Worm (Caenorhabditis elegans) whole organism, mixed stage, embryonic: ENCODE results near the gene F56D5.2.

Experiments
- M03D4.4 ChIP-seq: sonication (generic microtip); optimal IDR thresholded peaks from 2 replicates; lab custom pipeline; 2017; ENCODE audit warnings: mild to moderate bottlenecking, missing genetic modification characterization, missing compliant biosample characterization
- ceh-39 ChIP-seq: fragments of 150-350 bp; optimal IDR thresholded peaks from 2 replicates; lab custom pipeline; 2014; ENCODE audit warnings: missing biosample characterization, missing genetic modification characterization
- ceh-83 ChIP-seq: fragments of 200-800 bp; sonication (Bioruptor generic); optimal IDR thresholded peaks from 2 replicates; lab custom pipeline; 2018; ENCODE audit warnings: mild to moderate bottlenecking, missing genetic modification characterization, missing compliant biosample characterization
- ces-1 ChIP-seq: fragments of 150-350 bp; optimal IDR thresholded peaks from 2 replicates; lab custom pipeline; 2014; ENCODE audit warnings: missing biosample characterization, missing genetic modification reagents, missing genetic modification characterization
- drap-1 ChIP-seq: fragments of 200-800 bp; sonication (Bioruptor generic); optimal IDR thresholded peaks from 3 replicates; lab custom pipeline; 2018; ENCODE audit warnings: mild to moderate bottlenecking, missing genetic modification characterization, missing compliant biosample characterization
- elt-1 ChIP-seq: sonication (generic microtip); optimal IDR thresholded peaks from 2 replicates; lab custom pipeline; 2017; ENCODE audit warnings: missing genetic modification characterization, mild to moderate bottlenecking, missing compliant biosample characterization, antibody characterized with exemption, moderate library complexity, borderline replicate concordance; ENCODE audit not compliant: insufficient read depth
- elt-3 ChIP-seq: fragments of 150-350 bp; optimal IDR thresholded peaks from 2 replicates; lab custom pipeline; 2014; ENCODE audit warnings: missing biosample characterization, missing genetic modification characterization
- hlh-1 ChIP-seq: fragments of 150-350 bp; optimal IDR thresholded peaks from 2 replicates; lab custom pipeline; 2014; ENCODE audit warnings: missing biosample characterization, missing genetic modification reagents, missing genetic modification characterization
- lsy-2 ChIP-seq: fragments of 150-350 bp; optimal IDR thresholded peaks from 2 replicates; lab custom pipeline; 2014; ENCODE audit warnings: missing biosample characterization, missing genetic modification characterization
- nhr-12 ChIP-seq: fragments of 150-350 bp; optimal IDR thresholded peaks from 2 replicates; lab custom pipeline; 2014; ENCODE audit warnings: missing biosample characterization, missing genetic modification characterization
- nhr-2 ChIP-seq: fragments of 150-350 bp; optimal IDR thresholded peaks from 2 replicates; lab custom pipeline; 2014; ENCODE audit warnings: missing biosample characterization, missing genetic modification characterization
- pha-4 ChIP-seq: fragments of 150-350 bp; optimal IDR thresholded peaks from 2 replicates; lab custom pipeline; 2018; ENCODE audit warnings: missing biosample characterization, missing genetic modification reagents, missing genetic modification characterization
- sem-2 ChIP-seq: fragments of 200-800 bp; sonication (Bioruptor generic); optimal IDR thresholded peaks from 2 replicates; lab custom pipeline; 2018; ENCODE audit warnings: mild to moderate bottlenecking, missing genetic modification characterization, missing compliant biosample characterization
- tbx-8 ChIP-seq: fragments of 200-800 bp; sonication (Bioruptor generic); optimal IDR thresholded peaks from 2 replicates; lab custom pipeline; 2018; ENCODE audit warnings: mild to moderate bottlenecking, missing genetic modification characterization, moderate library complexity, missing compliant biosample characterization
- unc-120 ChIP-seq: sonication (generic microtip); optimal IDR thresholded peaks from 2 replicates; lab custom pipeline; 2017; ENCODE audit warnings: missing genetic modification characterization, missing compliant biosample characterization; ENCODE audit not compliant: poor library complexity, severe bottlenecking
- zip-8 ChIP-seq: fragments of 150-350 bp; optimal IDR thresholded peaks from 2 replicates; lab custom pipeline; 2014; ENCODE audit warnings: missing biosample characterization, missing genetic modification characterization
- ztf-11 ChIP-seq: fragments of 150-350 bp; optimal IDR thresholded peaks from 2 replicates; lab custom pipeline; 2014; ENCODE audit warnings: missing biosample characterization, missing genetic modification characterization

F56D5.2 gene

ce11 chrIV:9376550-9376949 is 21.9 kb downstream of the F56D5.2 start:
- no peak for TF ChIP-seq tbx-8 (GFP tag; lab: Kevin White, UChicago)

ce11 chrIV:9374529-9374928 is 23.9 kb downstream of the F56D5.2 start, which contains the start of gene C10C5.3:
Gene C10C5.3 (plus strand): TSS chrIV:9374829.
- TF ChIP-seq ceh-39 (tag; lab: Kevin White, UChicago) (no peak), sem-2 (GFP tag; lab: Kevin White, UChicago) (no peak), nhr-2 (tag; lab: Kevin White, UChicago) (no peak), nhr-12 (no peak), unc-120 (no peak)
- TF ChIP-seq, all 35 proteins: peak for 0

- TF ChIP-seq ces-1 (peak; percentile 53), nhr-12 (no peak)
Measured at ce11 chrIV:9371126-9371525, 27.3 kb downstream of the F56D5.2 start, which contains the start of gene fbxc-58. Gene fbxc-58 (plus strand): TSS chrIV:9371508.

- TF ChIP-seq hlh-1 (tag; lab: Kevin White, UChicago) (peak; percentile 29), M03D4.4 (tag; lab: Kevin White, UChicago) (no peak), pha-4 (tag; lab: Kevin White, UChicago) (peak; percentile 55), ces-1 (peak; percentile 2)
- TF ChIP-seq, all 35 proteins: peak for 3
Measured at ce11 chrIV:9367852-9368627, 30.4 kb downstream of the F56D5.2 start.

ce11 chrIV:9366411-9366810 is 32.0 kb downstream of the F56D5.2 start, which contains the start of gene pezo-1:
Gene pezo-1 (minus strand): TSS chrIV:9366511.
- TF ChIP-seq lsy-2, result peak; percentile 71
- no peak for TF ChIP-seq ztf-11 (tag; lab: Kevin White, UChicago)
- TF ChIP-seq, all 35 proteins: peak for 1

- no peak for TF ChIP-seq ceh-83
- TF ChIP-seq zip-8 (tag; lab: Kevin White, UChicago), result no peak
- no peak for TF ChIP-seq drap-1
- no peak for TF ChIP-seq elt-1 (tag; lab: Kevin White, UChicago)
- no peak for TF ChIP-seq elt-3 (tag; lab: Kevin White, UChicago)
- no peak for TF ChIP-seq lsy-2
Measured at ce11 chrIV:9353728-9354127, 44.7 kb downstream of the F56D5.2 start.
